Worm (Caenorhabditis elegans): ENCODE data around the gene srt-41.

The srt-41 gene

ce11 chrV:1824528-1824927, 21.6 kb upstream of the srt-41 start:
- TF ChIP-seq unc-62 (GFP tag; optimal IDR thresholded peaks at IDR 0.05) (no peak), mls-2 (tag; optimal IDR thresholded peaks at IDR 0.05) (no peak), elt-3 (tag; optimal IDR thresholded peaks at IDR 0.05) (no peak), drap-1 (GFP tag; optimal IDR thresholded peaks at IDR 0.05) (no peak), nhr-28 (tag; optimal IDR thresholded peaks at IDR 0.05) (no peak), pha-4 (tag; optimal IDR thresholded peaks at IDR 0.05) (no peak), hlh-1 (tag; optimal IDR thresholded peaks at IDR 0.05) (no peak), flh-1 (GFP tag; optimal IDR thresholded peaks at IDR 0.05) (no peak), unc-120 (tag; optimal IDR thresholded peaks at IDR 0.05; ENCODE audit: poor library complexity, severe bottlenecking) (no peak), sptf-1 (tag; optimal IDR thresholded peaks at IDR 0.05) (no peak), ceh-83 (GFP tag; optimal IDR thresholded peaks at IDR 0.05) (no peak)

- TF ChIP-seq sem-2 (GFP tag; optimal IDR thresholded peaks at IDR 0.05), result no peak
- no peak for TF ChIP-seq ces-1 (GFP tag; optimal IDR thresholded peaks at IDR 0.05)
- no peak for TF ChIP-seq pha-4 (tag; optimal IDR thresholded peaks at IDR 0.05)
- no peak for TF ChIP-seq zip-8 (tag; optimal IDR thresholded peaks at IDR 0.05)
- TF ChIP-seq ztf-11 (tag; optimal IDR thresholded peaks at IDR 0.05), result no peak
- no peak for TF ChIP-seq elt-3 (tag; optimal IDR thresholded peaks at IDR 0.05)
- TF ChIP-seq flh-1 (GFP tag; optimal IDR thresholded peaks at IDR 0.05), result no peak
- peak; percentile 31 for TF ChIP-seq drap-1 (GFP tag; optimal IDR thresholded peaks at IDR 0.05)
- no peak for TF ChIP-seq ceh-43 (GFP tag; optimal IDR thresholded peaks at IDR 0.05)
- no peak for TF ChIP-seq ceh-39 (tag; optimal IDR thresholded peaks at IDR 0.05)
- peak; percentile 40 for TF ChIP-seq hlh-1 (tag; optimal IDR thresholded peaks at IDR 0.05)
- TF ChIP-seq blmp-1 (tag; optimal IDR thresholded peaks at IDR 0.05), result peak; percentile 29
- TF ChIP-seq mls-2 (tag; optimal IDR thresholded peaks at IDR 0.05), result peak; percentile 29
- TF ChIP-seq unc-39 (tag; optimal IDR thresholded peaks at IDR 0.05), result no peak
- TF ChIP-seq mep-1 (tag; optimal IDR thresholded peaks at IDR 0.05), result peak; percentile 5
- TF ChIP-seq lin-32 (GFP tag; optimal IDR thresholded peaks at IDR 0.05), result no peak
- peak; percentile 48 for TF ChIP-seq M03D4.4 (tag; optimal IDR thresholded peaks at IDR 0.05)
- TF ChIP-seq nhr-28 (tag; optimal IDR thresholded peaks at IDR 0.05), result no peak
- no peak for TF ChIP-seq nhr-2 (tag; optimal IDR thresholded peaks at IDR 0.05)
- TF ChIP-seq bed-3 (GFP tag; optimal IDR thresholded peaks at IDR 0.05), result peak; percentile 17
- TF ChIP-seq lsy-2 (tag; optimal IDR thresholded peaks at IDR 0.05), result no peak
- TF ChIP-seq elt-1 (tag; optimal IDR thresholded peaks at IDR 0.05; ENCODE audit: borderline replicate concordance, insufficient read depth), result no peak
- no peak for TF ChIP-seq cnd-1 (tag; optimal IDR thresholded peaks at IDR 0.05)
- no peak for TF ChIP-seq unc-62 (GFP tag; optimal IDR thresholded peaks at IDR 0.05)
- TF ChIP-seq sptf-1 (tag; optimal IDR thresholded peaks at IDR 0.05), result peak; percentile 73
- no peak for TF ChIP-seq ceh-83 (GFP tag; optimal IDR thresholded peaks at IDR 0.05)
- peak; percentile 14 for TF ChIP-seq unc-120 (tag; optimal IDR thresholded peaks at IDR 0.05; ENCODE audit: poor library complexity, severe bottlenecking)
- TF ChIP-seq tbx-8 (GFP tag; optimal IDR thresholded peaks at IDR 0.05), result no peak
- TF ChIP-seq nhr-237 (tag; optimal IDR thresholded peaks at IDR 0.05), result peak; percentile 5
- TF ChIP-seq mab-5 (tag; optimal IDR thresholded peaks at IDR 0.05), result no peak
- TF ChIP-seq ham-2 (GFP tag; optimal IDR thresholded peaks at IDR 0.05), result peak; percentile 14
- TF ChIP-seq nhr-76 (tag; optimal IDR thresholded peaks at IDR 0.05), result no peak
- no peak for TF ChIP-seq nhr-12 (tag; optimal IDR thresholded peaks at IDR 0.05)
- TF ChIP-seq snpc-4 (tag; optimal IDR thresholded peaks at IDR 0.05), result no peak
- TF ChIP-seq lin-13 (tag; optimal IDR thresholded peaks at IDR 0.05), result no peak
Measured at ce11 chrV:1821287-1821686, 18.3 kb upstream of the srt-41 start, which contains the start of the genes gly-7 and mrpl-39. TSS of gene gly-7 (minus strand) at chrV:1821323. TSS of gene mrpl-39 (plus strand) at chrV:1821579.

ce11 chrV:1820749-1821148, 17.8 kb upstream of the srt-41 start:
- TF ChIP-seq tbx-8 (GFP tag; optimal IDR thresholded peaks at IDR 0.05) (no peak), flh-1 (GFP tag; optimal IDR thresholded peaks at IDR 0.05) (no peak), elt-1 (tag; optimal IDR thresholded peaks at IDR 0.05; ENCODE audit: borderline replicate concordance, insufficient read depth) (no peak), bed-3 (GFP tag; optimal IDR thresholded peaks at IDR 0.05) (no peak), nhr-2 (tag; optimal IDR thresholded peaks at IDR 0.05) (no peak), ceh-83 (GFP tag; optimal IDR thresholded peaks at IDR 0.05) (no peak), mab-5 (tag; optimal IDR thresholded peaks at IDR 0.05) (no peak)

DNA sequence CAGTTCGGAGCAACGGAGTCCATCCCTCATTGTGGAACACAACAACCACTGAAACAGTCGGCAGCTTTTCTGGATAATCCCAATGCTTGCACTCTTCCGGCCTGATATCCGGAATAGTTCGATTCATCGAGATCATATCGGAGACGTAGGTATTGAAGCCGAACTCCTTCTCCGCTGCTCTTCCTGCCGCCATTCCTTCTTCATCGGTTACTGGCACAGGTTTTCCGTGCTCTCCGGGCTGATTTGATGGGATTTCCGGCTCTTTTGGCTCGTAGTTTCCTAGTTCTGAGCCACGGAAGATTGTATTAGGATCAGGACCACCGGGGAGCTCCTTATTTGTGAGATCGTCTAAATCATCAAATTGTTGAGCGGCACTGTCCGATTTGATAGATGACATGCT, 17.1 kb upstream of the srt-41 start:
- TF ChIP-seq ceh-43 (GFP tag; optimal IDR thresholded peaks at IDR 0.05), result no peak
- no peak for TF ChIP-seq flh-1 (GFP tag; optimal IDR thresholded peaks at IDR 0.05)
- no peak for TF ChIP-seq lsy-2 (tag; optimal IDR thresholded peaks at IDR 0.05)
- no peak for TF ChIP-seq bed-3 (GFP tag; optimal IDR thresholded peaks at IDR 0.05)
- no peak for TF ChIP-seq lin-32 (GFP tag; optimal IDR thresholded peaks at IDR 0.05)
- TF ChIP-seq snpc-4 (tag; optimal IDR thresholded peaks at IDR 0.05), result no peak
- TF ChIP-seq ces-1 (GFP tag; optimal IDR thresholded peaks at IDR 0.05), result no peak
- no peak for TF ChIP-seq lin-13 (tag; optimal IDR thresholded peaks at IDR 0.05)
- no peak for TF ChIP-seq mab-5 (tag; optimal IDR thresholded peaks at IDR 0.05)
- no peak for TF ChIP-seq sem-2 (GFP tag; optimal IDR thresholded peaks at IDR 0.05)
- no peak for TF ChIP-seq mls-2 (tag; optimal IDR thresholded peaks at IDR 0.05)
- TF ChIP-seq tbx-8 (GFP tag; optimal IDR thresholded peaks at IDR 0.05), result no peak
- TF ChIP-seq nhr-2 (tag; optimal IDR thresholded peaks at IDR 0.05), result no peak
- TF ChIP-seq M03D4.4 (tag; optimal IDR thresholded peaks at IDR 0.05), result no peak
- no peak for TF ChIP-seq nhr-28 (tag; optimal IDR thresholded peaks at IDR 0.05)
- TF ChIP-seq cnd-1 (tag; optimal IDR thresholded peaks at IDR 0.05), result no peak

All from whole organism, mixed stage, embryonic.